Fruit fly (Drosophila melanogaster) Kc167 (cell line): Measurements from ENCODE around the gene trn.

Source experiments
- Myc ChIP-seq: fragments of >200 bp; optimal IDR thresholded peaks from 2 replicates; lab custom pipeline; 2017; ENCODE audit warnings: missing external identifiers
- Sin3A ChIP-seq: fragments of >200 bp; optimal IDR thresholded peaks from 2 replicates; lab custom pipeline; 2018; ENCODE audit warnings: missing external identifiers
- psq ChIP-seq: fragments of >200 bp; optimal IDR thresholded peaks from 2 replicates; lab custom pipeline; 2017; ENCODE audit warnings: missing external identifiers

DNA sequence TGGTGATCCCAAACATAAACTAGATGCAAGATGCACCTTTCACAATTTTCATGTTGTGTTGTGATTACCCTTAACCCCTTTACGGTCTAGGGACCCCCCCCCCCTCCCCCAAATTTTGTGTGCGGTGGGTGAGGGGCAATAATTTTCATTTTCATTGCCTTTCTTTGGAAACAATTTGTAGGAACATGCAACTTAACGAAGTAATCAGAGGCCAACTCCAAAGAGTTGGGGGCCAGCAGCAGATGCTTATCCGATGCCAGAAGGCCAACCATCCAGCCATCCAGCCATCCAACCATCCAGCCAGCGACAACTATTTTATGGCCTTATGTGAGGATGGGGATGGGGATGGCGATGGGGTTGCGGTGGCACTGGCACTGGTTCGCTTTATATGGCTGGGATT is 49.1 kb upstream of the trn start:
- TF ChIP-seq psq (no peak), Myc (lab: Kevin White, UChicago) (no peak), Sin3A (no peak)
